Worm (Caenorhabditis elegans): ENCODE data around the gene str-81.

Gene str-81

ce11 chrV:19250983-19251382, at the start of gene str-81:
TSS of gene str-81 (minus strand) at chrV:19251083.
- TF ChIP-seq unc-42 (tag; optimal IDR thresholded peaks at IDR 0.05): no peak
- TF ChIP-seq che-1 (tag; optimal IDR thresholded peaks at IDR 0.05): no peak

ce11 chrV:19299262-19299661, 48.4 kb upstream of the str-81 start, which contains the start of gene F55C9.14:
TSS of gene F55C9.14 (plus strand) at chrV:19299562.
- TF ChIP-seq ceh-31 (tag; optimal IDR thresholded peaks at IDR 0.05): no peak
- TF ChIP-seq unc-42 (tag; optimal IDR thresholded peaks at IDR 0.05): no peak
- no peak for TF ChIP-seq C38D4.7 (GFP tag; optimal IDR thresholded peaks at IDR 0.05)
- TF ChIP-seq sox-4 (tag; optimal IDR thresholded peaks at IDR 0.05): no peak
- no peak for TF ChIP-seq sox-2 (GFP tag; IDR thresholded peaks at IDR 0.05)
- TF ChIP-seq T23F11.4 (GFP tag; optimal IDR thresholded peaks at IDR 0.05): no peak
- TF ChIP-seq K02D7.2 (tag; optimal IDR thresholded peaks at IDR 0.05): no peak
- TF ChIP-seq che-1 (tag; optimal IDR thresholded peaks at IDR 0.05): no peak
- TF ChIP-seq ceh-30 (tag; optimal IDR thresholded peaks at IDR 0.05): no peak
- TF ChIP-seq pqm-1 (tag; optimal IDR thresholded peaks at IDR 0.05): no peak

ce11 chrV:19297510-19297909, 46.6 kb upstream of the str-81 start, which contains the start of gene fbxb-60:
TSS of gene fbxb-60 (plus strand) at chrV:19297810.
- TF ChIP-seq ceh-30 (tag; optimal IDR thresholded peaks at IDR 0.05) (no peak), mec-3 (tag; optimal IDR thresholded peaks at IDR 0.05; ENCODE audit: borderline replicate concordance) (no peak), hlh-6 (tag; optimal IDR thresholded peaks at IDR 0.05) (no peak), pha-4 (tag; optimal IDR thresholded peaks at IDR 0.05) (no peak), ceh-24 (tag; optimal IDR thresholded peaks at IDR 0.05) (no peak), pha-2 (tag; optimal IDR thresholded peaks at IDR 0.05) (no peak), ceh-9 (tag; optimal IDR thresholded peaks at IDR 0.05) (no peak), ttx-3 (tag; optimal IDR thresholded peaks at IDR 0.05) (no peak), hlh-30 (tag; optimal IDR thresholded peaks at IDR 0.05; ENCODE audit: insufficient read depth) (no peak), eyg-1 (tag; optimal IDR thresholded peaks at IDR 0.05) (no peak), ceh-22 (tag; optimal IDR thresholded peaks at IDR 0.05) (no peak), fkh-6 (tag; optimal IDR thresholded peaks at IDR 0.05) (no peak), ceh-34 (tag; optimal IDR thresholded peaks at IDR 0.05) (no peak), madf-2 (tag; optimal IDR thresholded peaks at IDR 0.05) (no peak), fkh-10 (GFP tag; optimal IDR thresholded peaks at IDR 0.05) (no peak), npax-4 (tag; optimal IDR thresholded peaks at IDR 0.05) (no peak), dve-1 (tag; optimal IDR thresholded peaks at IDR 0.05) (no peak), nhr-11 (tag; optimal IDR thresholded peaks at IDR 0.05) (no peak)

ce11 chrV:19296723-19297122, 45.8 kb upstream of the str-81 start, which contains the start of gene F55C9.6:
TSS of gene F55C9.6 (minus strand) at chrV:19296823.
- TF ChIP-seq ceh-30 (tag; optimal IDR thresholded peaks at IDR 0.05) (no peak), sdc-2 (tag; optimal IDR thresholded peaks at IDR 0.05) (no peak), nhr-232 (tag; optimal IDR thresholded peaks at IDR 0.05) (no peak), ceh-31 (tag; optimal IDR thresholded peaks at IDR 0.05) (no peak), odd-2 (tag; optimal IDR thresholded peaks at IDR 0.05) (no peak), fkh-10 (GFP tag; optimal IDR thresholded peaks at IDR 0.05) (no peak), tbx-7 (tag; optimal IDR thresholded peaks at IDR 0.05) (no peak), eyg-1 (tag; optimal IDR thresholded peaks at IDR 0.05) (no peak), pqm-1 (tag; optimal IDR thresholded peaks at IDR 0.05) (no peak)

ce11 chrV:19293025-19293424, 42.1 kb upstream of the str-81 start, which contains the start of gene F55C9.5:
TSS of gene F55C9.5 (minus strand) at chrV:19293125.
- TF ChIP-seq tbx-7 (tag; optimal IDR thresholded peaks at IDR 0.05) (no peak), ceh-22 (tag; optimal IDR thresholded peaks at IDR 0.05) (no peak), fkh-6 (tag; optimal IDR thresholded peaks at IDR 0.05) (no peak), pha-2 (tag; optimal IDR thresholded peaks at IDR 0.05) (no peak), elt-2 (tag; optimal IDR thresholded peaks at IDR 0.05) (no peak), dve-1 (tag; optimal IDR thresholded peaks at IDR 0.05) (no peak), che-1 (tag; optimal IDR thresholded peaks at IDR 0.05) (no peak), unc-86 (tag; optimal IDR thresholded peaks at IDR 0.05) (no peak), pros-1 (tag; optimal IDR thresholded peaks at IDR 0.05) (no peak), pat-9 (tag; optimal IDR thresholded peaks at IDR 0.05) (no peak), ceh-9 (tag; optimal IDR thresholded peaks at IDR 0.05) (no peak), ceh-24 (tag; optimal IDR thresholded peaks at IDR 0.05) (no peak)

Measured in whole organism, late embryonic.